Fruit fly (Drosophila melanogaster) whole organism, embryonic: ENCODE results near the gene fusl.
A peak's percentile ranks its signal among the peaks of the same experiment; 100 is the strongest.

Experiments used
- CG16779 ChIP-seq: fragments of 200-800 bp; sonication (Bioruptor generic); IDR thresholded peaks from 2 replicates; pipeline ENCODE4 v1.3.6; 2022; ENCODE audit warnings: missing biosample characterization, missing genetic modification characterization
- CG33213 ChIP-seq: fragments of 200-800 bp; sonication (Bioruptor generic); optimal IDR thresholded peaks from 3 replicates; lab custom pipeline; 2016; ENCODE audit warnings: missing biosample characterization, missing genetic modification characterization
- CG34422 ChIP-seq: fragments of 200-800 bp; sonication (Bioruptor generic); IDR thresholded peaks from 3 replicates; pipeline ENCODE4 v1.3.6; 2022; ENCODE audit warnings: missing biosample characterization, missing genetic modification characterization
- Meics ChIP-seq: fragments of 200-800 bp; sonication (Bioruptor generic); optimal IDR thresholded peaks from 2 replicates; lab custom pipeline; 2017; ENCODE audit warnings: missing biosample characterization, mild to moderate bottlenecking, missing genetic modification characterization
- Vsx1 ChIP-seq: fragments of 200-800 bp; sonication (Bioruptor generic); optimal IDR thresholded peaks from 2 replicates; lab custom pipeline; 2017; ENCODE audit warnings: missing biosample characterization, mild to moderate bottlenecking, missing genetic modification characterization, missing genetic modification reagents
- br ChIP-seq: fragments of >200 bp; optimal IDR thresholded peaks from 2 replicates; lab custom pipeline; 2017
- pros ChIP-seq: fragments of 200-800 bp; sonication (Bioruptor generic); optimal IDR thresholded peaks from 3 replicates; lab custom pipeline; 2019; ENCODE audit warnings: missing biosample characterization, mild to moderate bottlenecking, missing genetic modification characterization, moderate library complexity
- sens-2 ChIP-seq: fragments of 200-800 bp; sonication (Bioruptor generic); IDR thresholded peaks from 2 replicates; pipeline ENCODE4 v1.3.6; 2022; ENCODE audit warnings: missing biosample characterization, missing genetic modification characterization

- TF ChIP-seq Meics (peak; percentile 45), pros (GFP tag; lab: Kevin White, UChicago) (peak; percentile 90), Vsx1 (GFP tag; lab: Kevin White, UChicago) (no peak), br (lab: Kevin White, UChicago) (no peak), sens-2 (GFP tag; lab: Robert Waterston, UW) (no peak), CG34422 (GFP tag; lab: Robert Waterston, UW) (peak; percentile 80), CG16779 (GFP tag; lab: Robert Waterston, UW) (0 out of 2 replicates have a peak, but pooled peaks have one; percentile 42), CG33213 (GFP tag; lab: Kevin White, UChicago) (no peak)
These were observed 12.7 kb downstream of the fusl start for dm6 chr2L:5324958-5325850.
